Worm (Caenorhabditis elegans) whole organism, young adult: ENCODE measurements around the gene ZK250.2.

Experiments
- F10E7.11 ChIP-seq: sonication (generic microtip); optimal IDR thresholded peaks from 2 replicates; lab custom pipeline; 2017; ENCODE audit warnings: mild to moderate bottlenecking, missing genetic modification characterization, moderate library complexity, missing compliant biosample characterization
- F33H1.4 ChIP-seq: fragments of 200-800 bp; sonication (Bioruptor generic); IDR thresholded peaks from 2 replicates; pipeline ENCODE4 v1.3.6; 2022; ENCODE audit warnings: missing genetic modification reagents, missing genetic modification characterization, missing compliant biosample characterization
- F37B4.10 ChIP-seq: fragments of 200-800 bp; sonication (Bioruptor generic); IDR thresholded peaks from 2 replicates; pipeline ENCODE4 v1.3.6; 2022; ENCODE audit warnings: missing genetic modification characterization, missing compliant biosample characterization
- F52B5.7 ChIP-seq: sonication (generic microtip); optimal IDR thresholded peaks from 2 replicates; lab custom pipeline; 2016; ENCODE audit warnings: mild to moderate bottlenecking, missing genetic modification characterization, missing compliant biosample characterization
- Y53F4B.3 ChIP-seq: fragments of 200-800 bp; sonication (Bioruptor generic); IDR thresholded peaks from 2 replicates; pipeline ENCODE4 v1.3.6; 2022; ENCODE audit warnings: missing genetic modification reagents, missing genetic modification characterization, missing compliant biosample characterization
- Y53G8AR.9 ChIP-seq: fragments of 200-800 bp; sonication (Bioruptor generic); conservative IDR thresholded peaks from 2 replicates; pipeline ENCODE4 v1.3.6; 2022; ENCODE audit warnings: missing genetic modification reagents, missing genetic modification characterization, missing compliant biosample characterization
- Y67H2A.10 ChIP-seq: fragments of 200-800 bp; sonication (Bioruptor generic); conservative IDR thresholded peaks from 2 replicates; pipeline ENCODE4 v1.3.6; 2022; ENCODE audit warnings: missing genetic modification reagents, missing genetic modification characterization, missing compliant biosample characterization
- akir-1 ChIP-seq: fragments of 200-800 bp; sonication (Bioruptor generic); optimal IDR thresholded peaks from 2 replicates; lab custom pipeline; 2018; ENCODE audit warnings: mild to moderate bottlenecking, missing genetic modification characterization, moderate library complexity, missing compliant biosample characterization
- ama-1 ChIP-seq, 3 experiments: fragments of 150-350 bp in 1 of 3; sonication (generic microtip) in 2 of 3; optimal IDR thresholded peaks; 2 replicates each; lab custom pipeline; 2014 to 2018; ENCODE audit warnings: missing biosample characterization in 2 of 3, missing genetic modification characterization in 2 of 3, missing genetic modification reagents in 2 of 3
- attf-5 ChIP-seq: fragments of 200-800 bp; sonication (Bioruptor generic); optimal IDR thresholded peaks from 2 replicates; lab custom pipeline; 2018; ENCODE audit warnings: mild to moderate bottlenecking, missing genetic modification characterization, missing compliant biosample characterization
- ccch-3 ChIP-seq: fragments of 200-800 bp; sonication (Bioruptor generic); optimal IDR thresholded peaks from 2 replicates; lab custom pipeline; 2018; ENCODE audit warnings: mild to moderate bottlenecking, missing genetic modification characterization, missing compliant biosample characterization
- cebp-1 ChIP-seq, 2 experiments: fragments of 200-800 bp in 1 of 2; sonication (Bioruptor generic) in 1 of 2; sonication (generic microtip) in 1 of 2; IDR thresholded peaks in 1 of 2; optimal IDR thresholded peaks in 1 of 2; 2 replicates each; pipeline versions ENCODE4 v1.3.6 to Lab custom; 2017 to 2022; ENCODE audit warnings: missing compliant biosample characterization in 2 of 2, missing genetic modification characterization in 2 of 2, mild to moderate bottlenecking in 1 of 2, missing genetic modification reagents in 1 of 2, moderate library complexity in 1 of 2
- cebp-2 ChIP-seq: fragments of 200-800 bp; sonication (Bioruptor generic); IDR thresholded peaks from 2 replicates; pipeline ENCODE4 v1.3.6; 2022; ENCODE audit warnings: missing genetic modification characterization, missing compliant biosample characterization
- die-1 ChIP-seq: sonication (generic microtip); optimal IDR thresholded peaks from 2 replicates; lab custom pipeline; 2016; ENCODE audit warnings: missing genotype, mild to moderate bottlenecking, missing genetic modification characterization, missing compliant biosample characterization
- dpff-1 ChIP-seq: sonication (generic microtip); optimal IDR thresholded peaks from 2 replicates; lab custom pipeline; 2017; ENCODE audit warnings: mild to moderate bottlenecking, missing genetic modification characterization, missing compliant biosample characterization
- efl-1 ChIP-seq: fragments of 150-350 bp; optimal IDR thresholded peaks from 2 replicates; lab custom pipeline; 2014; ENCODE audit warnings: missing biosample characterization, missing genetic modification reagents, missing genetic modification characterization
- hlh-26 ChIP-seq: fragments of 200-800 bp; sonication (Bioruptor generic); conservative IDR thresholded peaks from 2 replicates; pipeline ENCODE4 v1.3.6; 2022; ENCODE audit warnings: missing genetic modification reagents, missing genetic modification characterization, missing compliant biosample characterization
- hsf-1 ChIP-seq: fragments of 200-800 bp; sonication (Bioruptor generic); IDR thresholded peaks from 2 replicates; pipeline ENCODE4 v1.3.6; 2022; ENCODE audit warnings: missing genetic modification reagents, missing genetic modification characterization, missing compliant biosample characterization
- lin-54 ChIP-seq: fragments of 200-800 bp; sonication (Bioruptor generic); optimal IDR thresholded peaks from 2 replicates; lab custom pipeline; 2018; ENCODE audit warnings: mild to moderate bottlenecking, missing genetic modification characterization, missing compliant biosample characterization
- lir-1 ChIP-seq: fragments of 200-800 bp; sonication (Bioruptor generic); conservative IDR thresholded peaks from 2 replicates; pipeline ENCODE4 v1.3.6; 2022; ENCODE audit warnings: missing genetic modification reagents, missing genetic modification characterization, missing compliant biosample characterization
- lsl-1 ChIP-seq: fragments of 200-800 bp; sonication (Bioruptor generic); optimal IDR thresholded peaks from 2 replicates; lab custom pipeline; 2018; ENCODE audit warnings: mild to moderate bottlenecking, missing genetic modification characterization, moderate library complexity, missing compliant biosample characterization
- madf-6 ChIP-seq: fragments of 200-800 bp; sonication (Bioruptor generic); IDR thresholded peaks from 2 replicates; pipeline ENCODE4 v1.3.6; 2022; ENCODE audit warnings: missing genetic modification reagents, missing genetic modification characterization, missing compliant biosample characterization
- nhr-120 ChIP-seq: fragments of 200-800 bp; sonication (Bioruptor generic); IDR thresholded peaks from 2 replicates; pipeline ENCODE4 v1.3.6; 2022; ENCODE audit warnings: missing genetic modification characterization, missing compliant biosample characterization
- nhr-90 ChIP-seq: sonication (generic microtip); optimal IDR thresholded peaks from 2 replicates; lab custom pipeline; 2016; ENCODE audit warnings: missing genotype, mild to moderate bottlenecking, missing genetic modification characterization, missing compliant biosample characterization
- pbrm-1 ChIP-seq: fragments of 200-800 bp; sonication (Bioruptor generic); IDR thresholded peaks from 2 replicates; pipeline ENCODE4 v1.3.6; 2022; ENCODE audit warnings: missing genetic modification reagents, missing genetic modification characterization, missing compliant biosample characterization
- repo-1 ChIP-seq: sonication (generic microtip); optimal IDR thresholded peaks from 2 replicates; lab custom pipeline; 2017; ENCODE audit warnings: mild to moderate bottlenecking, missing genetic modification characterization, missing compliant biosample characterization
- sea-2 ChIP-seq: fragments of 200-800 bp; sonication (Bioruptor generic); IDR thresholded peaks from 2 replicates; pipeline ENCODE4 v1.3.6; 2022; ENCODE audit warnings: missing genetic modification characterization, missing compliant biosample characterization
- unc-62 ChIP-seq: fragments of 150-350 bp; optimal IDR thresholded peaks from 2 replicates; lab custom pipeline; 2014; ENCODE audit warnings: missing biosample characterization, missing genetic modification reagents, missing genetic modification characterization

The ZK250.2 gene

ce11 chrII:1917862-1918261 lies 30.6 kb upstream of the ZK250.2 start, which contains the start of gene bath-4:
Gene bath-4, minus strand, starts transcription at chrII:1917962.
- TF ChIP-seq cebp-1 (GFP tag; IDR thresholded peaks at IDR 0.05; lab: Robert Waterston, UW): no peak
- no peak for TF ChIP-seq cebp-1 (tag; optimal IDR thresholded peaks at IDR 0.05; lab: Kevin White, UChicago)
- TF ChIP-seq F33H1.4 (GFP tag; lab: Robert Waterston, UW): no peak
- no peak for TF ChIP-seq F52B5.7
- TF ChIP-seq die-1 (tag; lab: Kevin White, UChicago): no peak
- no peak for TF ChIP-seq pbrm-1 (GFP tag; lab: Robert Waterston, UW)
- TF ChIP-seq lsl-1 (GFP tag; lab: Kevin White, UChicago): peak; percentile 33
- no peak for TF ChIP-seq nhr-90 (tag; lab: Kevin White, UChicago)
- no peak for TF ChIP-seq lin-54
- TF ChIP-seq, all 124 proteins: peak for 1

- TF ChIP-seq lsl-1 (GFP tag; lab: Kevin White, UChicago): peak; percentile 52
- no peak for TF ChIP-seq F10E7.11 (tag; lab: Kevin White, UChicago)
Observed at ce11 chrII:1921018-1921417, 27.5 kb upstream of the ZK250.2 start, which contains the start of gene bath-7. Gene bath-7, minus strand, starts transcription at chrII:1921118.

ce11 chrII:1922665-1923187 lies 25.8 kb upstream of the ZK250.2 start, which contains the start of the genes bath-2 and F52C6.4:
Gene bath-2, minus strand, starts transcription at chrII:1922765.
Gene F52C6.4, plus strand, starts transcription at chrII:1923137.
- TF ChIP-seq lsl-1 (GFP tag; lab: Kevin White, UChicago) (peak; percentile 84), Y53F4B.3 (GFP tag; lab: Robert Waterston, UW) (no peak), F37B4.10 (no peak), madf-6 (GFP tag; lab: Robert Waterston, UW) (peak; percentile 44; the same call in 1 of the 2 replicates)

- peak; percentile 51 for TF ChIP-seq lsl-1 (GFP tag; lab: Kevin White, UChicago)
- no peak for TF ChIP-seq repo-1 (tag; lab: Kevin White, UChicago)
- TF ChIP-seq cebp-2 (GFP tag; lab: Robert Waterston, UW): no peak
- TF ChIP-seq, all 124 proteins: peak for 1
Observed at ce11 chrII:1924459-1924858, 24.0 kb upstream of the ZK250.2 start, which contains the start of gene F52C6.3. Gene F52C6.3, plus strand, starts transcription at chrII:1924759.

- TF ChIP-seq lir-1 (GFP tag; lab: Robert Waterston, UW): no peak
- no peak for TF ChIP-seq madf-6 (GFP tag; lab: Robert Waterston, UW)
- TF ChIP-seq Y53G8AR.9 (GFP tag; lab: Robert Waterston, UW): no peak
- TF ChIP-seq nhr-120: no peak
- TF ChIP-seq unc-62: no peak
- no peak for TF ChIP-seq ccch-3 (GFP tag; lab: Kevin White, UChicago)
- TF ChIP-seq akir-1 (GFP tag; lab: Kevin White, UChicago): no peak
- TF ChIP-seq attf-5 (GFP tag; lab: Kevin White, UChicago): no peak
- TF ChIP-seq ama-1 (optimal IDR thresholded peaks at IDR 0.05; lab: Kevin White, UChicago): no peak
- TF ChIP-seq ama-1 (GFP tag; optimal IDR thresholded peaks at IDR 0.05; lab: Kevin White, UChicago): no peak
- TF ChIP-seq hlh-26 (GFP tag; lab: Robert Waterston, UW): no peak
- TF ChIP-seq dpff-1 (tag; lab: Kevin White, UChicago): no peak
- no peak for TF ChIP-seq F33H1.4 (GFP tag; lab: Robert Waterston, UW)
- TF ChIP-seq Y67H2A.10 (GFP tag; lab: Robert Waterston, UW): no peak
- no peak for TF ChIP-seq F52B5.7
- TF ChIP-seq sea-2: no peak
Observed at ce11 chrII:1926162-1926561, 22.3 kb upstream of the ZK250.2 start, which contains the start of gene F52C6.2. Gene F52C6.2, plus strand, starts transcription at chrII:1926462.

- TF ChIP-seq efl-1 (GFP tag; lab: Kevin White, UChicago) (peak; percentile 19), hsf-1 (no peak), Y53F4B.3 (GFP tag; lab: Robert Waterston, UW) (no peak)
Observed at ce11 chrII:1928578-1928977, 19.9 kb upstream of the ZK250.2 start.
